Fruit fly (Drosophila melanogaster): ENCODE results near the gene CG32756.

Gene CG32756

DNA sequence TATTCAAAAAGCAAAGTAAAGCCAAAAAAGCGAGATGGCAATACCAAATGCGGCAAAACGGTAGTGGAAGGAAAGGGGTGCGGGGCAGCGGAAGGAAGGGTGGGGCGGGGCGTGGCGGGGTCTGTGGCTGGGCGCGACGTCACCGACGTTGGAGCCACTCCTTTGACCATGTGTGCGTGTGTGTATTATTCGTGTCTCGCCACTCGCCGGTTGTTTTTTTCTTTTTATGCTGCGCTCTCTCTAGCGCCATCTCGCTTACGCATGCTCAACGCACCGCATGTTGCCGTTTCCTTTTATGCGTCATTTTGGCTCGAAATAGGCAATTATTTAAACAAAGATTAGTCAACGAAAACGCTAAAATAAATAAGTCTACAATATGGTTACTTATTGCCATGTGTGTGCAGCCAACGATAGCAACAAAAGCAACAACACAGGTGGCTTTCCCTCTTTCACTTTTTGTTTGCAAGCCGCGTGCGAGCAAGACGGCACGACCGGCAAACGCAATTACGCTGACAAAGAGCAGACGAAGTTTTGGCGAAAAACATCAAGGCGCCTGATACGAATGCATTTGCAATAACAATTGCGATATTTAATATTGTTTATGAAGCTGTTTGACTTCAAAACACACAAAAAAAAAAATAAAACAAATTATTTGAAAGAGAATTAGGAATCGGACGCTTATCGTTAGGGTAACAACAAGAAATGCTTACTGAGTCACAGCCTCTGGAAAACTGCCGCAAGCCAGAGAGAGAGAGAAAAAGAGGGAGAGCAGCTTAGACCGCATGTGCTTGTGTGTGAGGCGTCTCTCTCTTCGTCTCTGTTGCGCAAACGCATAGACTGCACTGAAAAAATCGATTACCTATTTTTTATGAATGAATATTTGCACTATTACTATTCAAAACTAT is 46.0 kb upstream of the CG32756 start (continued):
- TF ChIP-seq stc (GFP tag; IDR thresholded peaks at IDR 0.05) (no peak), CG11398 (GFP tag; optimal IDR thresholded peaks at IDR 0.05) (no peak), CG8359 (GFP tag; optimal IDR thresholded peaks at IDR 0.05; ENCODE audit: borderline replicate concordance) (no peak), CG12071 (GFP tag; optimal IDR thresholded peaks at IDR 0.05) (no peak), pb (GFP tag; optimal IDR thresholded peaks at IDR 0.05) (no peak), CG12104 (GFP tag; optimal IDR thresholded peaks at IDR 0.05) (no peak), Atf3 (GFP tag; optimal IDR thresholded peaks at IDR 0.05) (no peak), CG17359 (tag; optimal IDR thresholded peaks at IDR 0.05) (peak; percentile 50), cas (GFP tag; IDR thresholded peaks at IDR 0.05) (no peak), CG9215 (GFP tag; IDR thresholded peaks at IDR 0.05) (no peak), Ets97D (GFP tag; optimal IDR thresholded peaks at IDR 0.05) (no peak), Oli (tag; optimal IDR thresholded peaks at IDR 0.05) (no peak), MTF-1 (GFP tag; optimal IDR thresholded peaks at IDR 0.05; ENCODE audit: borderline replicate concordance) (no peak), pros (GFP tag; optimal IDR thresholded peaks at IDR 0.05) (no peak), dati (GFP tag; IDR thresholded peaks at IDR 0.05) (no peak), hbn (GFP tag; IDR thresholded peaks at IDR 0.05; ENCODE audit: partially characterized antibody) (no peak), tx (GFP tag; optimal IDR thresholded peaks at IDR 0.05) (no peak), H2.0 (GFP tag; IDR thresholded peaks at IDR 0.05) (no peak), bigmax (GFP tag; optimal IDR thresholded peaks at IDR 0.05) (no peak), bcd (GFP tag; optimal IDR thresholded peaks at IDR 0.05) (no peak), CG12659 (GFP tag; optimal IDR thresholded peaks at IDR 0.05) (no peak), CG16815 (GFP tag; optimal IDR thresholded peaks at IDR 0.05) (no peak), Gsc (GFP tag; IDR thresholded peaks at IDR 0.05) (no peak), CG17328 (GFP tag; IDR thresholded peaks at IDR 0.05) (no peak), Gug (GFP tag; IDR thresholded peaks at IDR 0.05) (no peak), BEAF-32 (GFP tag; optimal IDR thresholded peaks at IDR 0.05) (no peak), tap (tag; optimal IDR thresholded peaks at IDR 0.05) (no peak), Awh (GFP tag; IDR thresholded peaks at IDR 0.05) (peak; percentile 31; the same call in 1 of the 2 replicates), CG2678 (tag; optimal IDR thresholded peaks at IDR 0.05) (peak; percentile 11), NfI (GFP tag; optimal IDR thresholded peaks at IDR 0.05) (no peak), Max (GFP tag; optimal IDR thresholded peaks at IDR 0.05) (no peak), Hsf (GFP tag; optimal IDR thresholded peaks at IDR 0.05) (no peak), dysf (GFP tag; IDR thresholded peaks at IDR 0.05) (no peak), CG17361 (GFP tag; IDR thresholded peaks at IDR 0.05) (no peak), CG33557 (GFP tag; optimal IDR thresholded peaks at IDR 0.05) (no peak), CG11560 (tag; IDR thresholded peaks at IDR 0.05) (no peak), CG2889 (GFP tag; IDR thresholded peaks at IDR 0.05) (no peak), CG9817 (tag; optimal IDR thresholded peaks at IDR 0.05) (no peak), btn (GFP tag; optimal IDR thresholded peaks at IDR 0.05) (no peak), tgo (GFP tag; IDR thresholded peaks at IDR 0.05) (no peak), Xbp1 (GFP tag; optimal IDR thresholded peaks at IDR 0.05) (no peak)
